Worm (Caenorhabditis elegans) whole organism, L2 larva: ENCODE measurements around the gene rpl-33.

Source experiments
- C34F6.9 ChIP-seq: fragments of 150-350 bp; optimal IDR thresholded peaks from 2 replicates; lab custom pipeline; 2014; ENCODE audit warnings: missing biosample characterization, missing genetic modification characterization
- F13H6.1 ChIP-seq: sonication (generic microtip); optimal IDR thresholded peaks from 2 replicates; lab custom pipeline; 2016; ENCODE audit warnings: missing genetic modification characterization, missing compliant biosample characterization
- alr-1 ChIP-seq: fragments of 150-350 bp; optimal IDR thresholded peaks from 2 replicates; lab custom pipeline; 2014; ENCODE audit warnings: missing biosample characterization, missing genetic modification characterization
- aly-2 ChIP-seq: fragments of 150-350 bp; optimal IDR thresholded peaks from 2 replicates; lab custom pipeline; 2014; ENCODE audit warnings: missing biosample characterization, missing genetic modification characterization
- ama-1 ChIP-seq: fragments of 150-350 bp; optimal IDR thresholded peaks from 2 replicates; lab custom pipeline; 2018; ENCODE audit warnings: inconsistent platforms
- blmp-1 ChIP-seq: sonication (generic microtip); optimal IDR thresholded peaks from 2 replicates; lab custom pipeline; 2017; ENCODE audit warnings: missing genetic modification characterization, mild to moderate bottlenecking, missing compliant biosample characterization, antibody characterized with exemption, moderate library complexity; ENCODE audit not compliant: insufficient read depth
- ceh-16 ChIP-seq: fragments of 150-350 bp; optimal IDR thresholded peaks from 2 replicates; lab custom pipeline; 2014; ENCODE audit warnings: missing biosample characterization, missing genetic modification characterization
- crh-2 ChIP-seq: sonication (generic microtip); optimal IDR thresholded peaks from 2 replicates; lab custom pipeline; 2017; ENCODE audit warnings: missing biosample characterization, missing genetic modification characterization
- egl-27 ChIP-seq: sonication (generic microtip); optimal IDR thresholded peaks from 3 replicates; lab custom pipeline; 2017; ENCODE audit warnings: missing biosample characterization, missing genetic modification reagents, missing genetic modification characterization
- elt-3 ChIP-seq: sonication (generic microtip); optimal IDR thresholded peaks from 2 replicates; lab custom pipeline; 2017; ENCODE audit warnings: missing biosample characterization, missing genetic modification characterization
- fos-1 ChIP-seq: fragments of 150-350 bp; optimal IDR thresholded peaks from 2 replicates; lab custom pipeline; 2014; ENCODE audit warnings: missing biosample characterization, missing genetic modification characterization
- gmeb-1 ChIP-seq: fragments of 150-350 bp; optimal IDR thresholded peaks from 2 replicates; lab custom pipeline; 2014; ENCODE audit warnings: missing biosample characterization, missing genetic modification characterization
- lin-13 ChIP-seq: fragments of 150-350 bp; optimal IDR thresholded peaks from 2 replicates; lab custom pipeline; 2014; ENCODE audit warnings: missing biosample characterization, missing genetic modification reagents, missing genetic modification characterization
- lsy-2 ChIP-seq, 2 experiments: fragments of 150-350 bp in 1 of 2; sonication (generic microtip) in 1 of 2; optimal IDR thresholded peaks; 2 replicates each; lab custom pipeline; 2014 to 2017; ENCODE audit warnings: missing biosample characterization in 2 of 2, missing genetic modification characterization in 2 of 2
- mab-5 ChIP-seq: fragments of 150-350 bp; optimal IDR thresholded peaks from 2 replicates; lab custom pipeline; 2014; ENCODE audit warnings: missing biosample characterization, missing genetic modification characterization
- mbf-1 ChIP-seq: sonication (generic microtip); optimal IDR thresholded peaks from 2 replicates; lab custom pipeline; 2017; ENCODE audit warnings: missing biosample characterization, missing genetic modification characterization
- mdl-1 ChIP-seq, 2 experiments: fragments of 150-350 bp in 1 of 2; sonication (generic microtip) in 1 of 2; optimal IDR thresholded peaks; 2 replicates each; lab custom pipeline; 2017; ENCODE audit warnings: missing biosample characterization in 2 of 2, missing genetic modification characterization in 2 of 2
- nhr-10 ChIP-seq: sonication (generic microtip); optimal IDR thresholded peaks from 2 replicates; lab custom pipeline; 2017; ENCODE audit warnings: missing biosample characterization, missing genetic modification characterization
- nhr-129 ChIP-seq: fragments of 150-350 bp; optimal IDR thresholded peaks from 2 replicates; lab custom pipeline; 2014; ENCODE audit warnings: missing biosample characterization, missing genetic modification characterization
- nhr-21 ChIP-seq: fragments of 150-350 bp; optimal IDR thresholded peaks from 2 replicates; lab custom pipeline; 2014; ENCODE audit warnings: missing biosample characterization, missing genetic modification characterization
- nhr-23 ChIP-seq: fragments of 150-350 bp; optimal IDR thresholded peaks from 2 replicates; lab custom pipeline; 2014; ENCODE audit warnings: missing biosample characterization, missing genetic modification reagents, missing genetic modification characterization
- nhr-237 ChIP-seq: fragments of 150-350 bp; optimal IDR thresholded peaks from 2 replicates; lab custom pipeline; 2014; ENCODE audit warnings: missing biosample characterization, missing genetic modification characterization
- nhr-25 ChIP-seq: fragments of 150-350 bp; sonication (generic microtip); optimal IDR thresholded peaks from 3 replicates; lab custom pipeline; 2014; ENCODE audit warnings: missing biosample characterization, missing genetic modification characterization
- nhr-6 ChIP-seq: fragments of 150-350 bp; optimal IDR thresholded peaks from 2 replicates; lab custom pipeline; 2014; ENCODE audit warnings: missing biosample characterization, missing genetic modification characterization
- nhr-77 ChIP-seq: fragments of 150-350 bp; optimal IDR thresholded peaks from 2 replicates; lab custom pipeline; 2014; ENCODE audit warnings: missing biosample characterization, missing genetic modification characterization
- peb-1 ChIP-seq: fragments of 150-350 bp; optimal IDR thresholded peaks from 2 replicates; lab custom pipeline; 2014; ENCODE audit warnings: missing biosample characterization, missing genetic modification characterization
- sem-4 ChIP-seq: fragments of 150-350 bp; optimal IDR thresholded peaks from 2 replicates; lab custom pipeline; 2014; ENCODE audit warnings: missing biosample characterization, missing genetic modification reagents, missing genetic modification characterization
- skn-1 ChIP-seq: sonication (generic microtip); optimal IDR thresholded peaks from 2 replicates; lab custom pipeline; 2017; ENCODE audit warnings: missing biosample characterization, missing genetic modification characterization
- sma-3 ChIP-seq: sonication (generic microtip); optimal IDR thresholded peaks from 2 replicates; lab custom pipeline; 2016; ENCODE audit warnings: missing genetic modification reagents, missing genetic modification characterization, missing compliant biosample characterization
- sma-9 ChIP-seq, 2 experiments: fragments of 150-350 bp in 1 of 2; sonication (generic microtip) in 1 of 2; optimal IDR thresholded peaks; 2 replicates each; lab custom pipeline; 2014 to 2016; ENCODE audit warnings: missing genetic modification characterization in 2 of 2, mild to moderate bottlenecking in 1 of 2, missing biosample characterization in 1 of 2, missing compliant biosample characterization in 1 of 2, missing genetic modification reagents in 1 of 2, moderate library complexity in 1 of 2
- unc-62 ChIP-seq: fragments of 150-350 bp; optimal IDR thresholded peaks from 2 replicates; lab custom pipeline; 2014; ENCODE audit warnings: missing biosample characterization, missing genetic modification reagents, missing genetic modification characterization
- zag-1 ChIP-seq: fragments of 150-350 bp; optimal IDR thresholded peaks from 2 replicates; lab custom pipeline; 2014; ENCODE audit warnings: missing biosample characterization, missing genetic modification characterization
- ztf-1 ChIP-seq: fragments of 200-800 bp; sonication (Bioruptor generic); conservative IDR thresholded peaks from 2 replicates; pipeline ENCODE4 v1.3.6; 2022; ENCODE audit warnings: missing genetic modification characterization, missing compliant biosample characterization
- ztf-11 ChIP-seq: sonication (generic microtip); optimal IDR thresholded peaks from 2 replicates; lab custom pipeline; 2017; ENCODE audit warnings: missing biosample characterization, missing genetic modification characterization
- ztf-4 ChIP-seq: fragments of 150-350 bp; optimal IDR thresholded peaks from 2 replicates; lab custom pipeline; 2014; ENCODE audit warnings: missing biosample characterization, missing genetic modification characterization

The rpl-33 gene

ce11 chrII:7056328-7056727 is 49.0 kb upstream of the rpl-33 start:
- TF ChIP-seq ztf-4 (no peak), sma-9 (GFP tag; optimal IDR thresholded peaks at IDR 0.05; lab: Kevin White, UChicago) (peak; percentile 2), sma-9 (tag; optimal IDR thresholded peaks at IDR 0.05; lab: Kevin White, UChicago) (no peak)

DNA sequence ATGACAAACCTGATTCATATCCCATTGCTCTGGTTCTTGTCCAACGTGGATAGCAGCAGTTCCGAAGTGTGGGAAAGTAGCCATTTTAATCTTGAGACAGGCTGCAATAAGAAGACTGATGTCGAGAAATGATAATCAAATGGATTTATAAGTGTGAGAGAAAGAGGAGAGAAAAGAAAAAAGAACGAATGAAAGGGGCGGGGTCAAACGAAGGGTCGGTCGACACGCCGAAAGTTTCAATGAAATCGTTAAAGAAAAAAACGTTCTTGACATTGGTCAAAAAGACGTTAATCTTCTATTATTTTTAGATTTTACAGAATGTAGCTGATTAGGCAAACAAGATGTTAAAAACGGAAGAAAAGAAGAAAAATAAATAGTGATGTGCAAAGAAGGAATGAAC is 47.5 kb upstream of the rpl-33 start, which contains the start of gene cth-2:
cth-2 (minus strand) TSS at position 101 of the 400 bp plus-strand sequence.
- TF ChIP-seq peb-1 (tag; lab: Kevin White, UChicago) (no peak), nhr-25 (peak; percentile 13)
- TF ChIP-seq, all 48 proteins: peak for 1

- peak; percentile 83 for TF ChIP-seq fos-1 (tag; lab: Kevin White, UChicago)
- TF ChIP-seq mdl-1 (tag; optimal IDR thresholded peaks at IDR 0.05; lab: Kevin White, UChicago): peak in 1 of 2 experiments; percentile 48
- peak; percentile 72 for TF ChIP-seq F13H6.1
- peak; percentile 85 for TF ChIP-seq crh-2 (tag; lab: Kevin White, UChicago)
- peak; percentile 11 for TF ChIP-seq lin-13 (GFP tag; lab: Kevin White, UChicago)
- no peak for TF ChIP-seq ztf-11 (tag; lab: Kevin White, UChicago)
- TF ChIP-seq unc-62 (GFP tag; lab: Kevin White, UChicago): no peak
- TF ChIP-seq lsy-2 (tag; optimal IDR thresholded peaks at IDR 0.05; lab: Kevin White, UChicago): peak in 1 of 2 experiments; percentile 58
- TF ChIP-seq nhr-25: peak; percentile 48
- no peak for TF ChIP-seq nhr-10
- peak; percentile 3 for TF ChIP-seq mab-5 (tag; lab: Kevin White, UChicago)
- TF ChIP-seq nhr-129 (tag; lab: Kevin White, UChicago): peak; percentile 84
- peak; percentile 20 for TF ChIP-seq egl-27 (tag; lab: Kevin White, UChicago)
- TF ChIP-seq blmp-1: peak; percentile 79
- TF ChIP-seq elt-3 (tag; lab: Kevin White, UChicago): no peak
- TF ChIP-seq nhr-21 (tag; lab: Kevin White, UChicago): peak; percentile 62
- peak; percentile 36 for TF ChIP-seq ztf-4
- no peak for TF ChIP-seq nhr-237 (tag; lab: Kevin White, UChicago)
- TF ChIP-seq nhr-6: peak; percentile 73
- TF ChIP-seq aly-2 (tag; lab: Kevin White, UChicago): no peak
- TF ChIP-seq sem-4 (tag; lab: Kevin White, UChicago): no peak
- peak; percentile 53 for TF ChIP-seq sma-3 (GFP tag; lab: Kevin White, UChicago)
- peak; percentile 38 for TF ChIP-seq gmeb-1 (tag; lab: Kevin White, UChicago)
- TF ChIP-seq sma-9 (GFP tag; optimal IDR thresholded peaks at IDR 0.05; lab: Kevin White, UChicago): peak; percentile 95
- no peak for TF ChIP-seq sma-9 (tag; optimal IDR thresholded peaks at IDR 0.05; lab: Kevin White, UChicago)
- no peak for TF ChIP-seq mbf-1 (tag; lab: Kevin White, UChicago)
- TF ChIP-seq skn-1 (tag; lab: Kevin White, UChicago): peak; percentile 89
- TF ChIP-seq ztf-1 (GFP tag; lab: Robert Waterston, UW): no peak
- TF ChIP-seq nhr-77 (tag; lab: Kevin White, UChicago): no peak
These were observed 46.0 kb upstream of the rpl-33 start for ce11 chrII:7059274-7059757.

DNA sequence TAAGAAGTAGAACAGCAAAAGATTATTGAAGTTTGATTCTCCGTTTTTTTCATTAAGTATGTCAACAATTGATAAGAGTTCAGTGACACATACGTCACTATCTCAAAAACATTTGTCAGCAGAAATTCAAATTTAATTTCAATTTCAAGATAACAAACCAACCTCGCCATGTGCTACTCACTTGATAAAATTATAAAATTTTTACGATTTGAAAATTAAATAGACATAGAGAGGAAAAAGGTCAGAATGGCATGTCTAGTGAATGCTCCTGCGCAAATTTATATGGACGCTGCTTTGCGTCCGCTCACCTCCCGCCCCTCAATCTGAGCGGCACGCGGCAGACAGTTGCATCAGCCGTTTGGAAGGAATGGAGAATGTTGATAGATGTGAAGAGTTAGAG is 45.2 kb upstream of the rpl-33 start:
- TF ChIP-seq alr-1 (tag; lab: Kevin White, UChicago): no peak
- no peak for TF ChIP-seq mdl-1 (tag; optimal IDR thresholded peaks at IDR 0.05; lab: Kevin White, UChicago)
- TF ChIP-seq egl-27 (tag; lab: Kevin White, UChicago): no peak
- no peak for TF ChIP-seq C34F6.9 (tag; lab: Kevin White, UChicago)
- peak; percentile 83 for TF ChIP-seq fos-1 (tag; lab: Kevin White, UChicago)
- TF ChIP-seq aly-2 (tag; lab: Kevin White, UChicago): no peak
- no peak for TF ChIP-seq nhr-77 (tag; lab: Kevin White, UChicago)
- TF ChIP-seq sma-9 (GFP tag; optimal IDR thresholded peaks at IDR 0.05; lab: Kevin White, UChicago): peak; percentile 65
- no peak for TF ChIP-seq sma-9 (tag; optimal IDR thresholded peaks at IDR 0.05; lab: Kevin White, UChicago)
- TF ChIP-seq zag-1 (tag; lab: Kevin White, UChicago): no peak
- TF ChIP-seq nhr-237 (tag; lab: Kevin White, UChicago): no peak
- TF ChIP-seq nhr-10: no peak
- TF ChIP-seq crh-2 (tag; lab: Kevin White, UChicago): peak; percentile 58
- TF ChIP-seq unc-62 (GFP tag; lab: Kevin White, UChicago): no peak
- peak; percentile 76 for TF ChIP-seq nhr-129 (tag; lab: Kevin White, UChicago)
- peak; percentile 55 for TF ChIP-seq F13H6.1
- TF ChIP-seq sma-3 (GFP tag; lab: Kevin White, UChicago): peak; percentile 14
- no peak for TF ChIP-seq nhr-23 (tag; lab: Kevin White, UChicago)
- peak in 1 of 2 experiments; percentile 7 for TF ChIP-seq lsy-2 (tag; optimal IDR thresholded peaks at IDR 0.05; lab: Kevin White, UChicago)
- TF ChIP-seq gmeb-1 (tag; lab: Kevin White, UChicago): peak; percentile 29
- peak; percentile 92 for TF ChIP-seq skn-1 (tag; lab: Kevin White, UChicago)
- no peak for TF ChIP-seq ceh-16 (tag; lab: Kevin White, UChicago)
- TF ChIP-seq ama-1 (lab: Kevin White, UChicago): no peak
- TF ChIP-seq, all 48 proteins: peak for 9
